Fruit fly (Drosophila melanogaster) whole organism: ENCODE data around the gene Eig71Ea.

Experiments used
- CG8478 ChIP-seq: fragments of >200 bp; optimal IDR thresholded peaks from 2 replicates; lab custom pipeline; 2018; ENCODE audit warnings: inconsistent platforms
- Dll ChIP-seq: fragments of >200 bp; optimal IDR thresholded peaks from 2 replicates; lab custom pipeline; 2017
- EcR ChIP-seq, 2 experiments: fragments of >200 bp; optimal IDR thresholded peaks; 2 replicates each; lab custom pipeline; 2017; ENCODE audit warnings: missing biosample characterization in 2 of 2, missing genetic modification characterization in 2 of 2, missing genetic modification reagents in 2 of 2
- psq ChIP-seq: fragments of >200 bp; optimal IDR thresholded peaks from 2 replicates; lab custom pipeline; 2017
- usp ChIP-seq: fragments of >200 bp; optimal IDR thresholded peaks from 2 replicates; lab custom pipeline; 2017; ENCODE audit warnings: missing biosample characterization, missing genetic modification characterization, mixed read lengths

DNA sequence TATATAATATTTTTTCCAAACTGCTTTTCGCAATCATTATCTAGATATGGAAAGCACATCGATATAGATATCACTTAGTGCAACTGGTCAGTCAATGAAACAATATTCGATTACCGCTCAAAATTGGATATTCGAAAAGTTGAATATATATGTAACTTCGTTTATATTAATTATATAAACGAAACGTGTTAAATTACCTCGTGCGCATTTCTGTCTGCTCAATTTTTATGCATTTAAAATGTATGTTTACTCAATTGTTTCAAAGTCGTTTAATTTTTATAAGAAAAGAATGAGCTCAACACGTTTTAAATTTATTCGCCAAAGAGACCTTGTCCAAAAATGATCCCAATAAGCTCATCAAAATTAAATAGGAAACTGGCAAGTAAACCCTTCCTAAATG lies 1.1 kb upstream of the Eig71Ea start, which contains the start of gene CG43084:
- TF ChIP-seq CG8478 (lab: Kevin White, UChicago) (no peak), Dll (lab: Kevin White, UChicago) (no peak), psq (lab: Kevin White, UChicago) (no peak), usp (no peak), EcR (GFP tag; optimal IDR thresholded peaks at IDR 0.05; lab: Kevin White, UChicago) (no peak)
